Worm (Caenorhabditis elegans): ENCODE measurements around the gene fib-1.
A peak's percentile ranks its signal among the peaks of the same experiment; 100 is the strongest.

The fib-1 gene

DNA sequence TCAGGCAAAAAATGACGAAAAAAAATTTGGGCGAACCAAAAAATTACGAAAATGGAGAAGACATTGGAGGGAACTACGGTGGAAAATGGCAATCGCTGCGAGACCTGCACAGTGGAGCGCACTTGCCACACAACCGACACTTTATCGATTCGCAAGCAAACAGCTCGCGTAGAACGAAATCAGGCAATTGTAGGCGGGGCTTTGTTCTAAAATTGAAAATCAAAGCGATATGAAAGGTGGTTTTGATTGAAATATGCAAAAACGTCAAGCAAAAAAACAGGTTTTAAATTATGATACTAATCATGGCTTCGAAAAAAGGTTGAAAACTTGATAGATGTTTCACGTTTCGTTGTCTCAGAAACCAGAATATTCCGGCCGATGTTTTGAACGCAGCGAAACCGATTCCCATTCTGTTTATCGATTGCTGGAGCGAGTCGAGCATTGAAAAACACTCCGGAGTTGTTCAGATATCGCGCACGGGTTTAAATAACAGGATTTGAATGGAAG, at the start of gene fib-1, which contains the start of gene mut-15 (continued):
- TF ChIP-seq dve-1 (tag; optimal IDR thresholded peaks at IDR 0.05; ENCODE audit: insufficient read depth) = peak; percentile 89
- TF ChIP-seq nhr-11 (tag; optimal IDR thresholded peaks at IDR 0.05) = peak; percentile 91
- no peak for TF ChIP-seq zfp-3 (GFP tag; conservative IDR thresholded peaks at IDR 0.05)
- no peak for TF ChIP-seq cey-2 (tag; optimal IDR thresholded peaks at IDR 0.05; ENCODE audit: borderline replicate concordance, insufficient read depth)
- no peak for TF ChIP-seq daf-12 (tag; optimal IDR thresholded peaks at IDR 0.05)
- TF ChIP-seq hlh-11 (tag; optimal IDR thresholded peaks at IDR 0.05) = peak; percentile 88
- peak; percentile 80 for TF ChIP-seq dmd-6 (GFP tag; IDR thresholded peaks at IDR 0.05)
- TF ChIP-seq lin-1 (GFP tag; IDR thresholded peaks at IDR 0.05) = no peak
- TF ChIP-seq rbr-2 (tag; optimal IDR thresholded peaks at IDR 0.05) = peak; percentile 92
- no peak for TF ChIP-seq ceh-82 (tag; optimal IDR thresholded peaks at IDR 0.05)
- peak; percentile 62 for TF ChIP-seq duxl-1 (tag; optimal IDR thresholded peaks at IDR 0.05; ENCODE audit: poor library complexity)
- peak; percentile 71 for TF ChIP-seq ceh-28 (tag; optimal IDR thresholded peaks at IDR 0.05)
- peak in 1 of 2 experiments; percentile 28 for TF ChIP-seq mdl-1 (tag; optimal IDR thresholded peaks at IDR 0.05)
- peak; percentile 8 for TF ChIP-seq spr-3 (GFP tag; optimal IDR thresholded peaks at IDR 0.05)
- no peak for TF ChIP-seq ceh-32 (tag; optimal IDR thresholded peaks at IDR 0.05; ENCODE audit: poor library complexity)
- peak; percentile 96 for TF ChIP-seq mes-2 (tag; optimal IDR thresholded peaks at IDR 0.05; ENCODE audit: poor library complexity, severe bottlenecking)
- no peak for TF ChIP-seq R02D3.7 (tag; optimal IDR thresholded peaks at IDR 0.05)
- TF ChIP-seq nhr-102 (tag; optimal IDR thresholded peaks at IDR 0.05) = peak; percentile 80
- peak; percentile 73 for TF ChIP-seq nhr-25 (tag; optimal IDR thresholded peaks at IDR 0.05; ENCODE audit: borderline replicate concordance, insufficient read depth)
- peak; percentile 81 for TF ChIP-seq dpl-1 (GFP tag; optimal IDR thresholded peaks at IDR 0.05)
- TF ChIP-seq F26F4.8 (GFP tag; conservative IDR thresholded peaks at IDR 0.05) = no peak
- peak; percentile 71; the same call in 1 of the 2 replicates for TF ChIP-seq T26A8.4 (GFP tag; IDR thresholded peaks at IDR 0.05)
- TF ChIP-seq hlh-30 (tag; optimal IDR thresholded peaks at IDR 0.05; ENCODE audit: insufficient read depth) = peak; percentile 77
- peak; percentile 94 for TF ChIP-seq unc-130 (GFP tag; optimal IDR thresholded peaks at IDR 0.05)
- TF ChIP-seq unc-39 (tag; optimal IDR thresholded peaks at IDR 0.05) = no peak
- TF ChIP-seq nhr-76 (tag; optimal IDR thresholded peaks at IDR 0.05) = no peak
- TF ChIP-seq mep-1 (tag; optimal IDR thresholded peaks at IDR 0.05) = peak; percentile 96
- TF ChIP-seq zip-11 (GFP tag; IDR thresholded peaks at IDR 0.05) = no peak
- peak; percentile 60; the same call in 1 of the 2 replicates for TF ChIP-seq vab-7 (GFP tag; IDR thresholded peaks at IDR 0.05)
- peak; percentile 87 for TF ChIP-seq Y48G9A.11 (GFP tag; IDR thresholded peaks at IDR 0.05)
- peak; percentile 69 for TF ChIP-seq zfp-2 (tag; optimal IDR thresholded peaks at IDR 0.05)
- peak; percentile 99 for TF ChIP-seq lin-38 (GFP tag; IDR thresholded peaks at IDR 0.05)
- peak; percentile 94 for TF ChIP-seq nhr-77 (tag; optimal IDR thresholded peaks at IDR 0.05)
- no peak for TF ChIP-seq lir-3 (tag; optimal IDR thresholded peaks at IDR 0.05)
- peak; percentile 63; the same call in 1 of the 2 replicates for TF ChIP-seq pha-4 (GFP tag; IDR thresholded peaks at IDR 0.05)
- TF ChIP-seq pha-4 (tag; optimal IDR thresholded peaks at IDR 0.05) = peak; percentile 27
- TF ChIP-seq ZK337.2 (GFP tag; IDR thresholded peaks at IDR 0.05) = no peak
- no peak for TF ChIP-seq set-16 (GFP tag; IDR thresholded peaks at IDR 0.05)
- TF ChIP-seq ceh-62 (tag; optimal IDR thresholded peaks at IDR 0.05) = no peak
- no peak for TF ChIP-seq daf-8 (GFP tag; IDR thresholded peaks at IDR 0.05)
- TF ChIP-seq nhr-6 (tag; optimal IDR thresholded peaks at IDR 0.05) = peak; percentile 95
- TF ChIP-seq hmg-1.1 (GFP tag; IDR thresholded peaks at IDR 0.05) = peak; percentile 86
- TF ChIP-seq nhr-42 (GFP tag; IDR thresholded peaks at IDR 0.05) = peak; percentile 89; the same call in 1 of the 2 replicates
- TF ChIP-seq dmd-9 (GFP tag; IDR thresholded peaks at IDR 0.05) = peak; percentile 78; the same call in 1 of the 2 replicates
- TF ChIP-seq fos-1 (tag; optimal IDR thresholded peaks at IDR 0.05) = no peak
- peak; percentile 44 for TF ChIP-seq nhr-48 (tag; optimal IDR thresholded peaks at IDR 0.05)
- no peak for TF ChIP-seq ces-1 (GFP tag; optimal IDR thresholded peaks at IDR 0.05)
- no peak for TF ChIP-seq ama-1 (optimal IDR thresholded peaks at IDR 0.05)
- TF ChIP-seq ZK546.5 (tag; optimal IDR thresholded peaks at IDR 0.05) = no peak
- no peak for TF ChIP-seq nhr-10 (tag; optimal IDR thresholded peaks at IDR 0.05)
- TF ChIP-seq zag-1 (tag; optimal IDR thresholded peaks at IDR 0.05) = no peak
